Fruit fly (Drosophila melanogaster): Measurements from ENCODE around the gene CG10553.

Gene CG10553

dm6 chr3R:25312583-25312982 is 5.3 kb downstream of the CG10553 start (continued):
- peak; percentile 1 for TF ChIP-seq CG9437 (GFP tag; optimal IDR thresholded peaks at IDR 0.05)
- no peak for TF ChIP-seq CG14441 (GFP tag; IDR thresholded peaks at IDR 0.05)
- TF ChIP-seq CG15514 (GFP tag; optimal IDR thresholded peaks at IDR 0.05) = peak; percentile 29
- peak; percentile 27 for TF ChIP-seq Meics (GFP tag; optimal IDR thresholded peaks at IDR 0.05)
- peak; percentile 49 for TF ChIP-seq mirr (GFP tag; optimal IDR thresholded peaks at IDR 0.05)
- peak; percentile 84 for TF ChIP-seq Dip2 (GFP tag; IDR thresholded peaks at IDR 0.05)
- peak; percentile 3 for TF ChIP-seq bcd (GFP tag; optimal IDR thresholded peaks at IDR 0.05)
- peak; percentile 23 for TF ChIP-seq CG13296 (GFP tag; optimal IDR thresholded peaks at IDR 0.05)
- peak; percentile 22 for TF ChIP-seq Ets97D (GFP tag; optimal IDR thresholded peaks at IDR 0.05)
- TF ChIP-seq chn (GFP tag; optimal IDR thresholded peaks at IDR 0.05) = no peak
- TF ChIP-seq CG7839 (tag; optimal IDR thresholded peaks at IDR 0.05) = peak; percentile 11

DNA sequence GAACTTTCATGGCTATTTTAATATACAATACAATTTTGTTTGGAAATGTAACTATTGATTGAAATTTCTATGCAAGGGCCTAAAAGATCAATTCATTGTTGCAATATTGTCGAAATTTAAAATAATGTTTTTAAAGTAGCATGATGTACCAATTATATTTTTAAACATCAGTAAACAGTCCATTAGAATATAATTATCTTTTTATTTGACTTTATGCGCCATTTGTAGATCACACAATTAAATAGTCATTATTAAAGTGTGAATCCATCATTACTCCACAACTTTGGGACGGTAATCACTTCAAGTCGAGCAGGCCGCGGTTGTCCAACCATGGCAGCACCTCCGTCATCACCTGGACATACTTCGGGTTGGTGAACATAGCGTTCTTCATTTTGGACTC is 7.1 kb downstream of the CG10553 start, which contains the start of gene CG31099:
Gene CG31099 (minus strand): TSS at position 101 of the 400 bp plus-strand sequence.
- TF ChIP-seq CG6813 (GFP tag; optimal IDR thresholded peaks at IDR 0.05) = no peak

DNA sequence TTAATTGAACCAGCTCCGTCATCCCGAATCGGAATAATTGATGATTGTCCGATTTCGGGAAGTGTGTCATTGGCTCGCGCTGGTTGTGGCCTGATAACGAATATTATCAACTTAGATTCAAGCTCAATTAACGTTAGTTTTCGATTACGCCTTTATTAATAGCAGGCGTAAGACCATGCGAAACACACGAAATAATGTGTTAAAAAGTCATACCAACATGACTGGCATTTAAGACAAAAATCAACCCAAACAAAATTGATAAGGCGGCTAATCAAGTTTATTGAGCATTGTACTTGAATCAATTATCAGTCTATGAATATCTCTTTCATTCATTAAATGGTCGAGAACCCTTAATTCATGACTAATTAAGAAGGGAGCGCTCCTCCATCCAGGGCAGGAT is 8.7 kb downstream of the CG10553 start:
- TF ChIP-seq CG13424 (tag; optimal IDR thresholded peaks at IDR 0.05) = no peak
- TF ChIP-seq trh (GFP tag; optimal IDR thresholded peaks at IDR 0.05) = no peak
- no peak for TF ChIP-seq BtbVII (GFP tag; optimal IDR thresholded peaks at IDR 0.05)
- peak; percentile 3 for TF ChIP-seq sd (tag; optimal IDR thresholded peaks at IDR 0.05)
- peak; percentile 7 for TF ChIP-seq CG34376 (GFP tag; optimal IDR thresholded peaks at IDR 0.05)
- no peak for TF ChIP-seq twi (tag; optimal IDR thresholded peaks at IDR 0.05)
- TF ChIP-seq shn (GFP tag; optimal IDR thresholded peaks at IDR 0.05) = no peak
- TF ChIP-seq lilli (GFP tag; optimal IDR thresholded peaks at IDR 0.05) = no peak
- TF ChIP-seq CG14441 (GFP tag; IDR thresholded peaks at IDR 0.05) = no peak
- no peak for TF ChIP-seq H15 (GFP tag; IDR thresholded peaks at IDR 0.05)
- peak; percentile 53 for TF ChIP-seq lab (GFP tag; optimal IDR thresholded peaks at IDR 0.05)
- TF ChIP-seq chinmo (GFP tag; IDR thresholded peaks at IDR 0.05; ENCODE audit: partially characterized antibody) = no peak
- peak; percentile 33 for TF ChIP-seq Vsx1 (GFP tag; optimal IDR thresholded peaks at IDR 0.05)
- no peak for TF ChIP-seq ac (GFP tag; optimal IDR thresholded peaks at IDR 0.05)
- TF ChIP-seq exex (tag; optimal IDR thresholded peaks at IDR 0.05) = peak; percentile 97
- peak; percentile 69 for TF ChIP-seq sug (tag; optimal IDR thresholded peaks at IDR 0.05)
- TF ChIP-seq mirr (GFP tag; optimal IDR thresholded peaks at IDR 0.05) = peak; percentile 64
- TF ChIP-seq CG8388 (GFP tag; optimal IDR thresholded peaks at IDR 0.05) = no peak
- TF ChIP-seq CG12236 (GFP tag; optimal IDR thresholded peaks at IDR 0.05) = no peak
- TF ChIP-seq sna (GFP tag; IDR thresholded peaks at IDR 0.05; ENCODE audit: partially characterized antibody) = no peak
- peak; percentile 38 for TF ChIP-seq grn (GFP tag; optimal IDR thresholded peaks at IDR 0.05)
- TF ChIP-seq Taf1 (GFP tag; IDR thresholded peaks at IDR 0.05) = no peak
- TF ChIP-seq CG12769 (tag; optimal IDR thresholded peaks at IDR 0.05) = peak; percentile 19
- TF ChIP-seq nmo (GFP tag; optimal IDR thresholded peaks at IDR 0.05) = no peak
- 0 out of 2 replicates have a peak, but pooled peaks have one; percentile 21 for TF ChIP-seq GATAe (GFP tag; conservative IDR thresholded peaks at IDR 0.05)

DNA sequence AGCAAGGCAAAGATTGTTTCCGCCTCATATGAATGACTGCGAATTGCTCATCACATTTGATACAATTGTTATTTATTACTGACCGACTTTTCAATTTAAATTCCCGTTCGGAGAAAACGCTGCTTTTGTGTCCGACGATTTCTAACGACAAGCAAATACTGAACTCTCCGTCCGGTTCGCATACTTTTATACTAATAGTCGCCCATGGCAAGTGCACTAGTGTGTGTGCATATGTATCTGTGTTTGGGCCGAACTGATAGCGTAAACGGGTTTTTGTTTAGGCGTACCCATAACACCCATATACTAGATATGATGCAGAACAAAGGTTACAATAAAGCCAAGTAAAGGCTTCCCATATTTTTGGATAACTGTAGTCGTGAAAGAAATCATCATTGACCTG is 9.7 kb downstream of the CG10553 start, which contains the start of gene CG10550:
Gene CG10550 (minus strand): TSS at position 164 of the 400 bp plus-strand sequence.
- TF ChIP-seq Hr78 (GFP tag; optimal IDR thresholded peaks at IDR 0.05) (peak in 1 of 2 experiments; percentile 63), lab (GFP tag; optimal IDR thresholded peaks at IDR 0.05) (peak; percentile 2), Jarid2 (GFP tag; optimal IDR thresholded peaks at IDR 0.05) (peak; percentile 46), CG12769 (tag; optimal IDR thresholded peaks at IDR 0.05) (peak; percentile 51), crol (GFP tag; IDR thresholded peaks at IDR 0.05) (no peak), lmd (GFP tag; IDR thresholded peaks at IDR 0.05) (no peak), Med (GFP tag) (peak; percentile 11), CG13894 (tag; optimal IDR thresholded peaks at IDR 0.05) (peak; percentile 37), CG2199 (GFP tag; IDR thresholded peaks at IDR 0.05) (peak; percentile 40; the same call in 1 of the 3 replicates), CG8290 (GFP tag; optimal IDR thresholded peaks at IDR 0.05) (no peak), CG8290 (tag; optimal IDR thresholded peaks at IDR 0.05) (peak in 1 of 2 experiments; percentile 53), exex (tag; optimal IDR thresholded peaks at IDR 0.05) (peak; percentile 41), chinmo (GFP tag; IDR thresholded peaks at IDR 0.05; ENCODE audit: partially characterized antibody) (peak; percentile 87; the same call in 2 of the 4 replicates), mirr (GFP tag; optimal IDR thresholded peaks at IDR 0.05) (peak; percentile 73), cg (GFP tag; optimal IDR thresholded peaks at IDR 0.05) (peak; percentile 61), CG13287 (GFP tag; IDR thresholded peaks at IDR 0.05; ENCODE audit: partially characterized antibody) (peak; percentile 20; the same call in 1 of the 2 replicates)

All from whole organism, embryonic.